Worm (Caenorhabditis elegans) whole organism, L4 larva: ENCODE data around the gene nex-4.
A peak's percentile ranks its signal among the peaks of the same experiment; 100 is the strongest.

ENCODE experiments used
- F44E2.7 ChIP-seq: fragments of 200-800 bp; sonication (Bioruptor generic); IDR thresholded peaks from 2 replicates; pipeline ENCODE4 v2.1.2; 2022; ENCODE audit warnings: missing genetic modification characterization, missing compliant biosample characterization
- Y105C5A.15 ChIP-seq: fragments of 200-800 bp; sonication (Bioruptor generic); IDR thresholded peaks from 2 replicates; pipeline ENCODE4 v1.3.6; 2022; ENCODE audit warnings: missing genetic modification characterization, missing compliant biosample characterization
- ZK337.2 ChIP-seq: fragments of 200-800 bp; sonication (Bioruptor generic); IDR thresholded peaks from 2 replicates; pipeline ENCODE4 v1.3.6; 2022; ENCODE audit warnings: missing genetic modification reagents, missing genetic modification characterization, missing compliant biosample characterization
- aha-1 ChIP-seq: fragments of 150-350 bp; peaks from one replicate; lab custom pipeline; 2014; ENCODE audit warnings: missing biosample characterization, missing genetic modification characterization
- ceh-20 ChIP-seq: fragments of 200-800 bp; sonication (Bioruptor generic); IDR thresholded peaks from 2 replicates; pipeline ENCODE4 v1.3.6; 2022; ENCODE audit warnings: missing genetic modification reagents, missing genetic modification characterization, missing compliant biosample characterization
- ceh-28 ChIP-seq: fragments of 150-350 bp; optimal IDR thresholded peaks from 2 replicates; lab custom pipeline; 2014; ENCODE audit warnings: missing biosample characterization, missing genetic modification reagents, missing genetic modification characterization
- ceh-32 ChIP-seq: sonication (generic microtip); optimal IDR thresholded peaks from 2 replicates; lab custom pipeline; 2016; ENCODE audit warnings: mild to moderate bottlenecking, missing genetic modification characterization, missing compliant biosample characterization; ENCODE audit not compliant: poor library complexity
- ceh-44 ChIP-seq: fragments of 200-800 bp; sonication (Bioruptor generic); IDR thresholded peaks from 2 replicates; pipeline ENCODE4 v1.3.6; 2022; ENCODE audit warnings: missing genetic modification reagents, missing genetic modification characterization, missing compliant biosample characterization
- ceh-62 ChIP-seq: sonication (generic microtip); optimal IDR thresholded peaks from 2 replicates; lab custom pipeline; 2017; ENCODE audit warnings: missing biosample characterization, missing genetic modification characterization
- ctbp-1 ChIP-seq: fragments of 200-800 bp; sonication (Bioruptor generic); IDR thresholded peaks from 2 replicates; pipeline ENCODE4 v1.3.6; 2022; ENCODE audit warnings: missing genetic modification reagents, missing genetic modification characterization, missing compliant biosample characterization
- daf-16 ChIP-seq, 3 experiments: sonication (generic microtip); optimal IDR thresholded peaks; 2 replicates each; lab custom pipeline; 2016 to 2017; ENCODE audit warnings: missing genetic modification characterization in 3 of 3, missing genetic modification reagents in 3 of 3, mild to moderate bottlenecking in 2 of 3, missing compliant biosample characterization in 2 of 3, missing biosample characterization in 1 of 3, moderate library complexity in 1 of 3
- daf-8 ChIP-seq: fragments of 200-800 bp; sonication (Bioruptor generic); IDR thresholded peaks from 2 replicates; pipeline ENCODE4 v1.3.6; 2022; ENCODE audit warnings: missing genetic modification characterization, missing compliant biosample characterization
- dmd-6 ChIP-seq: fragments of 200-800 bp; sonication (Bioruptor generic); IDR thresholded peaks from 2 replicates; pipeline ENCODE4 v1.3.6; 2022; ENCODE audit warnings: missing genetic modification reagents, missing genetic modification characterization, missing compliant biosample characterization
- dmd-8 ChIP-seq: fragments of 200-800 bp; sonication (Bioruptor generic); IDR thresholded peaks from 2 replicates; pipeline ENCODE4 v1.3.6; 2022; ENCODE audit warnings: missing genetic modification characterization, missing compliant biosample characterization
- dpl-1 ChIP-seq: fragments of 150-350 bp; optimal IDR thresholded peaks from 2 replicates; lab custom pipeline; 2014; ENCODE audit warnings: missing biosample characterization, missing genetic modification reagents, missing genetic modification characterization
- dve-1 ChIP-seq: sonication (generic microtip); optimal IDR thresholded peaks from 2 replicates; lab custom pipeline; 2017; ENCODE audit warnings: antibody characterized with exemption, mild to moderate bottlenecking, missing genetic modification characterization, missing compliant biosample characterization; ENCODE audit not compliant: insufficient read depth
- egl-27 ChIP-seq: sonication (generic microtip); optimal IDR thresholded peaks from 3 replicates; lab custom pipeline; 2017; ENCODE audit warnings: missing biosample characterization, missing genetic modification reagents, missing genetic modification characterization
- egl-43 ChIP-seq: fragments of 200-800 bp; sonication (Bioruptor generic); IDR thresholded peaks from 2 replicates; pipeline ENCODE4 v1.3.6; 2022; ENCODE audit warnings: missing genetic modification reagents, missing genetic modification characterization, missing compliant biosample characterization
- fos-1 ChIP-seq: fragments of 150-350 bp; optimal IDR thresholded peaks from 2 replicates; lab custom pipeline; 2014; ENCODE audit warnings: missing biosample characterization, missing genetic modification characterization
- hlh-11 ChIP-seq: fragments of 200-800 bp; sonication (Bioruptor generic); optimal IDR thresholded peaks from 2 replicates; lab custom pipeline; 2018; ENCODE audit warnings: mild to moderate bottlenecking, missing genetic modification characterization, missing compliant biosample characterization
- hlh-30 ChIP-seq: sonication (generic microtip); optimal IDR thresholded peaks from 2 replicates; lab custom pipeline; 2017; ENCODE audit warnings: antibody characterized with exemption, mild to moderate bottlenecking, missing genetic modification characterization, missing compliant biosample characterization; ENCODE audit not compliant: insufficient read depth
- hmg-1.1 ChIP-seq: fragments of 200-800 bp; sonication (Bioruptor generic); IDR thresholded peaks from 2 replicates; pipeline ENCODE4 v1.3.6; 2022; ENCODE audit warnings: missing genetic modification reagents, missing genetic modification characterization, missing compliant biosample characterization
- jun-1 ChIP-seq: fragments of 150-350 bp; optimal IDR thresholded peaks from 2 replicates; lab custom pipeline; 2014; ENCODE audit warnings: missing biosample characterization, missing genetic modification reagents, missing genetic modification characterization
- lin-1 ChIP-seq: fragments of 200-800 bp; sonication (Bioruptor generic); IDR thresholded peaks from 2 replicates; pipeline ENCODE4 v1.3.6; 2022; ENCODE audit warnings: missing genetic modification reagents, missing genetic modification characterization, missing compliant biosample characterization
- lin-29 ChIP-seq: fragments of 200-800 bp; sonication (Bioruptor generic); IDR thresholded peaks from 2 replicates; pipeline ENCODE4 v1.3.6; 2022; ENCODE audit warnings: missing genetic modification reagents, missing genetic modification characterization, missing compliant biosample characterization
- lsy-2 ChIP-seq, 2 experiments: fragments of 150-350 bp in 1 of 2; sonication (generic microtip) in 1 of 2; optimal IDR thresholded peaks; 2 replicates each; lab custom pipeline; 2014 to 2017; ENCODE audit warnings: missing biosample characterization in 2 of 2, missing genetic modification characterization in 2 of 2
- mdt-29 ChIP-seq: fragments of 200-800 bp; sonication (Bioruptor generic); IDR thresholded peaks from 2 replicates; pipeline ENCODE4 v1.3.6; 2022; ENCODE audit warnings: missing genetic modification reagents, missing genetic modification characterization, missing compliant biosample characterization
- mep-1 ChIP-seq: fragments of 150-350 bp; sonication (generic microtip); optimal IDR thresholded peaks from 3 replicates; lab custom pipeline; 2014; ENCODE audit warnings: missing biosample characterization, missing genetic modification characterization
- mxl-2 ChIP-seq: fragments of 200-800 bp; sonication (Bioruptor generic); conservative IDR thresholded peaks from 2 replicates; pipeline ENCODE4 v1.3.6; 2022; ENCODE audit warnings: missing genetic modification reagents, missing genetic modification characterization, missing compliant biosample characterization
- mxl-3 ChIP-seq: fragments of 200-800 bp; sonication (Bioruptor generic); optimal IDR thresholded peaks from 2 replicates; lab custom pipeline; 2018; ENCODE audit warnings: mild to moderate bottlenecking, missing genetic modification characterization, missing compliant biosample characterization
- nhr-102 ChIP-seq: sonication (generic microtip); optimal IDR thresholded peaks from 2 replicates; lab custom pipeline; 2016; ENCODE audit warnings: mild to moderate bottlenecking, missing genetic modification characterization, moderate library complexity, missing compliant biosample characterization
- nhr-237 ChIP-seq: sonication (generic microtip); optimal IDR thresholded peaks from 2 replicates; lab custom pipeline; 2017; ENCODE audit warnings: missing biosample characterization, missing genetic modification characterization
- nhr-28 ChIP-seq: fragments of 150-350 bp; optimal IDR thresholded peaks from 2 replicates; lab custom pipeline; 2014; ENCODE audit warnings: missing biosample characterization, missing genetic modification characterization
- nhr-48 ChIP-seq: sonication (generic microtip); optimal IDR thresholded peaks from 2 replicates; lab custom pipeline; 2016; ENCODE audit warnings: mild to moderate bottlenecking, missing genetic modification characterization, missing compliant biosample characterization
- nhr-77 ChIP-seq: fragments of 150-350 bp; optimal IDR thresholded peaks from 2 replicates; lab custom pipeline; 2014; ENCODE audit warnings: missing biosample characterization, missing genetic modification characterization
- pqm-1 ChIP-seq: sonication (generic microtip); optimal IDR thresholded peaks from 2 replicates; lab custom pipeline; 2017; ENCODE audit warnings: missing biosample characterization, missing genetic modification characterization
- rbr-2 ChIP-seq: sonication (generic microtip); optimal IDR thresholded peaks from 2 replicates; lab custom pipeline; 2016; ENCODE audit warnings: missing genotype, missing genetic modification characterization, missing compliant biosample characterization
- saeg-2 ChIP-seq: fragments of 200-800 bp; sonication (Bioruptor generic); IDR thresholded peaks from 2 replicates; pipeline ENCODE4 v1.3.6; 2022; ENCODE audit warnings: missing genetic modification reagents, missing genetic modification characterization, missing compliant biosample characterization
- set-16 ChIP-seq: fragments of 200-800 bp; sonication (Bioruptor generic); IDR thresholded peaks from 2 replicates; pipeline ENCODE4 v1.3.6; 2022; ENCODE audit warnings: missing genetic modification reagents, missing genetic modification characterization, missing compliant biosample characterization
- snpc-4 ChIP-seq: fragments of 150-350 bp; optimal IDR thresholded peaks from 2 replicates; lab custom pipeline; 2014; ENCODE audit warnings: missing biosample characterization, missing genetic modification characterization
- spr-3 ChIP-seq: fragments of 200-800 bp; sonication (Bioruptor generic); optimal IDR thresholded peaks from 2 replicates; lab custom pipeline; 2018; ENCODE audit warnings: mild to moderate bottlenecking, missing genetic modification characterization, missing compliant biosample characterization
- tag-97 ChIP-seq: fragments of 200-800 bp; sonication (Bioruptor generic); IDR thresholded peaks from 2 replicates; pipeline ENCODE4 v1.3.6; 2022; ENCODE audit warnings: missing genetic modification characterization, missing compliant biosample characterization
- unc-39 ChIP-seq: sonication (generic microtip); optimal IDR thresholded peaks from 2 replicates; lab custom pipeline; 2017; ENCODE audit warnings: missing biosample characterization, missing genetic modification characterization
- zip-2 ChIP-seq: fragments of 150-350 bp; optimal IDR thresholded peaks from 2 replicates; lab custom pipeline; 2014; ENCODE audit warnings: missing biosample characterization, missing genetic modification characterization
- ztf-11 ChIP-seq: fragments of 150-350 bp; optimal IDR thresholded peaks from 2 replicates; lab custom pipeline; 2014; ENCODE audit warnings: missing biosample characterization, missing genetic modification characterization
- ztf-7 ChIP-seq: fragments of 150-350 bp; optimal IDR thresholded peaks from 2 replicates; lab custom pipeline; 2014; ENCODE audit warnings: missing biosample characterization, missing genetic modification characterization

Gene nex-4

DNA sequence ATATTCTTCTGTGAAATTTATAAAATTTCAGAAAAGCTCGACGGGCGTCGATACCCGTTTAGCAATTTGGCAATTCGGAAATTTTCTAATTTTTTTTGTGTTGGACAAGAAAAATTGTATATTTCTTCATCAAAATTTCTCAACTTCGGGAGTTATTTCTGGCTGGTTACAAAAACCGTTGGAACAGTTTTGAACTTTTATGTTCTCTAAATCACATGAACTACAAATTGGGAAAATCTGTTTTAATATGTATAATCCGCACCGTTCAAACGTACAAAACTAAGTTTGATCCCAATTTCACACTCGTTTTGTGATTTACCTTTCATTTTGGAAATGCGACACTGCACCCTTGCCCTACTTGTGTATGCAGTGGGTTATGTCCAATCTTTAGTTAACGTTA is 34.1 kb downstream of the nex-4 start, which contains the start of gene T19H12.3:
Gene T19H12.3, plus strand, starts transcription at position 301 of the 400 bp plus-strand sequence.
- TF ChIP-seq saeg-2 (GFP tag; lab: Robert Waterston, UW), result no peak
- no peak for TF ChIP-seq ZK337.2 (GFP tag; lab: Robert Waterston, UW)
- no peak for TF ChIP-seq nhr-48 (tag; lab: Kevin White, UChicago)
- TF ChIP-seq fos-1 (tag; lab: Kevin White, UChicago), result no peak
- no peak for TF ChIP-seq ztf-11 (tag; lab: Kevin White, UChicago)
- no peak for TF ChIP-seq ctbp-1 (GFP tag; lab: Robert Waterston, UW)
- TF ChIP-seq mxl-3, result no peak
- TF ChIP-seq egl-27 (tag; lab: Kevin White, UChicago), result no peak
- TF ChIP-seq rbr-2 (tag; lab: Kevin White, UChicago), result no peak

ce11 chrV:4889477-4889876 is 38.2 kb downstream of the nex-4 start, which contains the start of gene ugt-12:
Gene ugt-12 (minus strand): TSS chrV:4889629.
- no peak for TF ChIP-seq Y105C5A.15 (GFP tag; lab: Robert Waterston, UW)
- TF ChIP-seq dmd-8 (GFP tag; lab: Robert Waterston, UW), result no peak
- no peak for TF ChIP-seq F44E2.7 (GFP tag; lab: Robert Waterston, UW)
- peak; percentile 28 for TF ChIP-seq nhr-102
- TF ChIP-seq nhr-237 (tag; lab: Kevin White, UChicago), result no peak
- TF ChIP-seq lin-29 (GFP tag; lab: Robert Waterston, UW), result no peak
- no peak for TF ChIP-seq egl-43 (GFP tag; lab: Robert Waterston, UW)
- no peak for TF ChIP-seq rbr-2 (tag; lab: Kevin White, UChicago)
- no peak for TF ChIP-seq lsy-2 (tag; optimal IDR thresholded peaks at IDR 0.05; lab: Kevin White, UChicago)
- peak; percentile 58 for TF ChIP-seq nhr-77 (tag; lab: Kevin White, UChicago)
- TF ChIP-seq egl-27 (tag; lab: Kevin White, UChicago), result no peak
- no peak for TF ChIP-seq tag-97 (GFP tag; lab: Robert Waterston, UW)
- no peak for TF ChIP-seq jun-1 (tag; lab: Kevin White, UChicago)
- no peak for TF ChIP-seq ceh-62 (tag; lab: Kevin White, UChicago)
- TF ChIP-seq dmd-6 (GFP tag; lab: Robert Waterston, UW), result peak; percentile 60
- no peak for TF ChIP-seq dpl-1 (GFP tag; lab: Kevin White, UChicago)
- no peak for TF ChIP-seq mxl-3
- no peak for TF ChIP-seq snpc-4 (tag; lab: Kevin White, UChicago)
- no peak for TF ChIP-seq ceh-20 (GFP tag; lab: Robert Waterston, UW)
- peak; percentile 18 for TF ChIP-seq mep-1 (tag; lab: Kevin White, UChicago)
- TF ChIP-seq lin-1, result no peak
- peak; percentile 57 for TF ChIP-seq ztf-7 (tag; lab: Kevin White, UChicago)
- no peak for TF ChIP-seq spr-3
- TF ChIP-seq aha-1 (tag; lab: Kevin White, UChicago), result no peak
- no peak for TF ChIP-seq mdt-29 (GFP tag; lab: Robert Waterston, UW)
- TF ChIP-seq daf-8, result no peak
- TF ChIP-seq nhr-28 (tag; lab: Kevin White, UChicago), result peak; percentile 93
- no peak for TF ChIP-seq zip-2 (tag; lab: Kevin White, UChicago)
- TF ChIP-seq hmg-1.1 (GFP tag; lab: Robert Waterston, UW), result no peak
- TF ChIP-seq nhr-48 (tag; lab: Kevin White, UChicago), result no peak
- TF ChIP-seq saeg-2 (GFP tag; lab: Robert Waterston, UW), result no peak
- TF ChIP-seq ztf-11 (tag; lab: Kevin White, UChicago), result no peak
- no peak for TF ChIP-seq ceh-28 (tag; lab: Kevin White, UChicago)
- no peak for TF ChIP-seq set-16 (GFP tag; lab: Robert Waterston, UW)
- peak; percentile 37 for TF ChIP-seq hlh-11 (tag; lab: Kevin White, UChicago)
- no peak for TF ChIP-seq daf-16 (GFP tag; optimal IDR thresholded peaks at IDR 0.05; lab: Kevin White, UChicago)
- TF ChIP-seq daf-16 (tag; optimal IDR thresholded peaks at IDR 0.05; lab: Kevin White, UChicago), result peak; percentile 54
- no peak for TF ChIP-seq ceh-44 (GFP tag; lab: Robert Waterston, UW)
- TF ChIP-seq fos-1 (tag; lab: Kevin White, UChicago), result no peak
- TF ChIP-seq hlh-30 (tag; lab: Kevin White, UChicago), result peak; percentile 18
- no peak for TF ChIP-seq ceh-32 (tag; lab: Kevin White, UChicago)
- TF ChIP-seq dve-1 (tag; lab: Kevin White, UChicago), result peak; percentile 35
- TF ChIP-seq pqm-1 (tag; lab: Kevin White, UChicago), result peak; percentile 71
- TF ChIP-seq unc-39 (tag; lab: Kevin White, UChicago), result no peak
- no peak for TF ChIP-seq mxl-2 (GFP tag; lab: Robert Waterston, UW)
